Worm (Caenorhabditis elegans): ENCODE measurements around the gene rpl-6.

- TF ChIP-seq chd-7 (tag; optimal IDR thresholded peaks at IDR 0.05) (no peak), unc-62 (GFP tag; optimal IDR thresholded peaks at IDR 0.05) (no peak), madf-8 (GFP tag; conservative IDR thresholded peaks at IDR 0.05) (no peak)
Measured at ce11 chrIII:7158709-7159108, 49.5 kb upstream of the rpl-6 start, which contains the start of gene nuo-4.

Data from whole organism, young adult.